Worm (Caenorhabditis elegans) whole organism, L2 larva: Measurements from ENCODE around the gene Y73B6BL.31.

Experiments used
- F13H6.1 ChIP-seq: sonication (generic microtip); optimal IDR thresholded peaks from 2 replicates; lab custom pipeline; 2016; ENCODE audit warnings: missing genetic modification characterization, missing compliant biosample characterization
- egl-27 ChIP-seq: sonication (generic microtip); optimal IDR thresholded peaks from 3 replicates; lab custom pipeline; 2017; ENCODE audit warnings: missing biosample characterization, missing genetic modification reagents, missing genetic modification characterization
- elt-3 ChIP-seq: sonication (generic microtip); optimal IDR thresholded peaks from 2 replicates; lab custom pipeline; 2017; ENCODE audit warnings: missing biosample characterization, missing genetic modification characterization
- lin-13 ChIP-seq: fragments of 150-350 bp; optimal IDR thresholded peaks from 2 replicates; lab custom pipeline; 2014; ENCODE audit warnings: missing biosample characterization, missing genetic modification reagents, missing genetic modification characterization
- lsy-2 ChIP-seq, 2 experiments: fragments of 150-350 bp in 1 of 2; sonication (generic microtip) in 1 of 2; optimal IDR thresholded peaks; 2 replicates each; lab custom pipeline; 2014 to 2017; ENCODE audit warnings: missing biosample characterization in 2 of 2, missing genetic modification characterization in 2 of 2
- mdl-1 ChIP-seq, 2 experiments: fragments of 150-350 bp in 1 of 2; sonication (generic microtip) in 1 of 2; optimal IDR thresholded peaks; 2 replicates each; lab custom pipeline; 2017; ENCODE audit warnings: missing biosample characterization in 2 of 2, missing genetic modification characterization in 2 of 2
- nhr-10 ChIP-seq: sonication (generic microtip); optimal IDR thresholded peaks from 2 replicates; lab custom pipeline; 2017; ENCODE audit warnings: missing biosample characterization, missing genetic modification characterization
- nhr-12 ChIP-seq: fragments of 150-350 bp; optimal IDR thresholded peaks from 2 replicates; lab custom pipeline; 2014; ENCODE audit warnings: missing biosample characterization, missing genetic modification characterization
- nhr-77 ChIP-seq: fragments of 150-350 bp; optimal IDR thresholded peaks from 2 replicates; lab custom pipeline; 2014; ENCODE audit warnings: missing biosample characterization, missing genetic modification characterization
- snpc-4 ChIP-seq: fragments of 150-350 bp; optimal IDR thresholded peaks from 2 replicates; lab custom pipeline; 2014; ENCODE audit warnings: missing biosample characterization, missing genetic modification characterization
- unc-39 ChIP-seq: fragments of 150-350 bp; optimal IDR thresholded peaks from 2 replicates; lab custom pipeline; 2014; ENCODE audit warnings: missing biosample characterization, missing genetic modification characterization
- zag-1 ChIP-seq: fragments of 150-350 bp; optimal IDR thresholded peaks from 2 replicates; lab custom pipeline; 2014; ENCODE audit warnings: missing biosample characterization, missing genetic modification characterization
- ztf-4 ChIP-seq: fragments of 150-350 bp; optimal IDR thresholded peaks from 2 replicates; lab custom pipeline; 2014; ENCODE audit warnings: missing biosample characterization, missing genetic modification characterization

- TF ChIP-seq unc-39 (tag; lab: Kevin White, UChicago) (no peak), snpc-4 (tag; lab: Kevin White, UChicago) (no peak), F13H6.1 (tag; lab: Kevin White, UChicago) (no peak), nhr-10 (no peak), elt-3 (tag; lab: Kevin White, UChicago) (no peak), ztf-4 (tag; lab: Kevin White, UChicago) (no peak), mdl-1 (tag; optimal IDR thresholded peaks at IDR 0.05; lab: Kevin White, UChicago) (no peak), nhr-77 (no peak), zag-1 (tag; lab: Kevin White, UChicago) (no peak), lsy-2 (tag; optimal IDR thresholded peaks at IDR 0.05; lab: Kevin White, UChicago) (no peak), egl-27 (tag; lab: Kevin White, UChicago) (no peak), lin-13 (no peak), nhr-12 (no peak)
Observed at ce11 chrIV:6402386-6402905, 39.3 kb upstream of the Y73B6BL.31 start, which contains the start of gene sfrp-1.
